Worm (Caenorhabditis elegans) whole organism, L4/young adult: Measurements from ENCODE around the gene sea-1.

ENCODE experiments used
- W03F9.2 ChIP-seq: fragments of 150-350 bp; optimal IDR thresholded peaks from 2 replicates; lab custom pipeline; 2014; ENCODE audit warnings: missing biosample characterization, missing genetic modification characterization
- dao-5 ChIP-seq: sonication (generic microtip); optimal IDR thresholded peaks from 2 replicates; lab custom pipeline; 2016; ENCODE audit warnings: missing genotype, missing genetic modification characterization, moderate library complexity, missing compliant biosample characterization
- him-1 ChIP-seq: sonication (generic microtip); optimal IDR thresholded peaks from 2 replicates; lab custom pipeline; 2016; ENCODE audit warnings: missing genotype, missing genetic modification reagents, missing genetic modification characterization, missing compliant biosample characterization

The sea-1 gene

DNA sequence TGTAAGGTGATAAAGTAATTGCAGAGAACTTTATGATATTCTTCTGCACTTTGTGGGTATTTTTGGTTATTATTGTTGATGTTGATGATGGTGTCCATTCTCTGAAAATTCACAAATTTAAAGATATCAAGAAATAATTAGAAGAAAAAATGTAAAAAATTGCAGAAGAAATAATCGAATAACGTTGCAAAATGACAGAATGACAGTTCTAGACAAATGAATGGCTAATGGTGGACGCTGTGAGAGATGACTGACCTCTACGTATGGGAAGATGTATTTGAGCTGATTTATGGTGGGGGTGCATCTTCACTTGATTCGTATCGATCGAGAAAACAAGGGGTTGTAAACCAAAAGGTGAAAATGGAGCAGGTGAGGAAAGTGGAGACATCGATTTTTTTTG lies at the start of gene sea-1:
Gene sea-1 (minus strand): TSS at position 101 of the 400 bp plus-strand sequence.
- no peak for TF ChIP-seq W03F9.2 (tag; lab: Kevin White, UChicago)
- TF ChIP-seq dao-5 (tag; lab: Kevin White, UChicago), result no peak
- no peak for TF ChIP-seq him-1 (tag; lab: Kevin White, UChicago)

ce11 chrII:3721016-3721415 lies 47.6 kb upstream of the sea-1 start, which contains the start of gene C46E10.3:
C46E10.3 (plus strand) TSS chrII:3721316.
- no peak for TF ChIP-seq W03F9.2 (tag; lab: Kevin White, UChicago)
- no peak for TF ChIP-seq dao-5 (tag; lab: Kevin White, UChicago)
- no peak for TF ChIP-seq him-1 (tag; lab: Kevin White, UChicago)

- TF ChIP-seq dao-5 (tag; lab: Kevin White, UChicago) (no peak), W03F9.2 (tag; lab: Kevin White, UChicago) (no peak), him-1 (tag; lab: Kevin White, UChicago) (no peak)
These were observed 43.6 kb upstream of the sea-1 start, which contains the start of gene fbxc-52 for ce11 chrII:3716961-3717360. fbxc-52 (plus strand) TSS chrII:3717261.

DNA sequence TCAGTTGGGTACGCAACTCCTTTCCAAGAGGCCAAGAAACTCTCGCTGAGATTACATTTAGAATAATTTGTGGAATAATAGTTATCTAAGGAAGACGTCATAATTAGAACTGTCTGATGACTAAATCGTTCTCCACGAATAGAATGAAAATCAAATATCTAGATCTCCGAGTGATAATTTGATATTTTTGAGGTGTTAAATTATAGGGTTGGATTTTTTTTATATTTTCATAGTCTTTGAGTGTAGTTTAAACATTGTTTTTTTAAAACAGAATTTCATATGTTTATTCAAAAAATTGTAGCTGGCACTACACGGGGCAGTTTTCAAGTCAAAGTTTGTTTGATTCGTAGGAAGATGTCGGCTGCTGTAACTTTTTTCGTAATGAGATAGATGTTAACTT lies 43.1 kb upstream of the sea-1 start, which contains the start of gene srh-99:
Gene srh-99 (minus strand): TSS at position 101 of the 400 bp plus-strand sequence.
- TF ChIP-seq W03F9.2 (tag; lab: Kevin White, UChicago), result no peak

DNA sequence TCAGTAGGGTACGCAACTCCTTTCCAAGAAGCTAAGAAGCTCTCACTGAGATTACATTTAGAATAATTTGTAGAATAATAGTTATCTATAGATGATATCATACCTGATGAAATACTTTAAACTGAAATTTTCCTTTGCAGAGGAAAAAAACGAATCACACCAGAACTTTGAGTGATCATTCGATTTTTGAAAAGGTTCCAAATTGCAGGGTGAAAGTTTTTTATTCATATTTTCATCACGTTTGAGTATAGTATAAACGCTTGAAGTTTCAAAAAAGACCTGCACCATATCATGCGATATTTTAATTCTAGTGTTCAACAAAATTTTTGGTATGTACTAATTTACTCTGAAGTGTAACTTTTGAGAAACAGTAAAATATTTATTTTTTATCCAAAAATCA lies 41.2 kb upstream of the sea-1 start, which contains the start of gene srh-100:
Gene srh-100 (minus strand): TSS at position 101 of the 400 bp plus-strand sequence.
- no peak for TF ChIP-seq him-1 (tag; lab: Kevin White, UChicago)
- TF ChIP-seq dao-5 (tag; lab: Kevin White, UChicago), result no peak
- TF ChIP-seq W03F9.2 (tag; lab: Kevin White, UChicago), result no peak

ce11 chrII:3711047-3711446 lies 37.7 kb upstream of the sea-1 start, which contains the start of gene fbxc-53:
fbxc-53 (plus strand) TSS chrII:3711291.
- TF ChIP-seq him-1 (tag; lab: Kevin White, UChicago) (no peak), dao-5 (tag; lab: Kevin White, UChicago) (no peak), W03F9.2 (tag; lab: Kevin White, UChicago) (no peak)

ce11 chrII:3709255-3709654 lies 35.9 kb upstream of the sea-1 start, which contains the start of gene srx-110:
srx-110 (plus strand) TSS chrII:3709555.
- TF ChIP-seq dao-5 (tag; lab: Kevin White, UChicago), result no peak

- TF ChIP-seq dao-5 (tag; lab: Kevin White, UChicago) (no peak), him-1 (tag; lab: Kevin White, UChicago) (no peak), W03F9.2 (tag; lab: Kevin White, UChicago) (no peak)
These were observed 31.9 kb upstream of the sea-1 start, which contains the start of gene srx-108 for ce11 chrII:3705320-3705719. srx-108 (plus strand) TSS chrII:3705620.

DNA sequence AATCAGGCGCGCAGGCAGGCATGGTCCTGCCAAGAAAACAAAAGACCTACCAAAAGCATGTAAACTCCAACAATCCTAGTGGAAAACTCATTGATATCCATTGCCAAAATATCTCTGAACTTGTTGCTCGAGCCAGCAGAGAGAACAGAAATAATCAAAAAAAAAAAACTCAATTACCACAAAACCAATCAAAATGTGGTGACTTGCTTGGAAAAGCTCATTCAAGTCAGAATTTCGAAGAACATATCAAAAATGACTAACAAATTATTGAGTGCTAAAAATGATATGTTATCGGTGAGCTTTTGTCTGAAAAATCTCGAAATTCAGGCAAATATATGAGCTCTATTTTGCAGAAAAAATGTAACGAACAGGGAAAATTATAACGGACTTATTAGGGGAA lies 27.9 kb upstream of the sea-1 start, which contains the start of gene srx-105:
Gene srx-105 (minus strand): TSS at position 101 of the 400 bp plus-strand sequence.
- TF ChIP-seq dao-5 (tag; lab: Kevin White, UChicago) (no peak), W03F9.2 (tag; lab: Kevin White, UChicago) (no peak), him-1 (tag; lab: Kevin White, UChicago) (no peak)

ce11 chrII:3699591-3699990 lies 26.2 kb upstream of the sea-1 start, which contains the start of gene srx-104:
srx-104 (minus strand) TSS chrII:3699691.
- TF ChIP-seq W03F9.2 (tag; lab: Kevin White, UChicago) (no peak), him-1 (tag; lab: Kevin White, UChicago) (no peak), dao-5 (tag; lab: Kevin White, UChicago) (no peak)

- no peak for TF ChIP-seq W03F9.2 (tag; lab: Kevin White, UChicago)
- no peak for TF ChIP-seq him-1 (tag; lab: Kevin White, UChicago)
- no peak for TF ChIP-seq dao-5 (tag; lab: Kevin White, UChicago)
These were observed 21.3 kb upstream of the sea-1 start, which contains the start of gene srx-102 for ce11 chrII:3694664-3695063. srx-102 (minus strand) TSS chrII:3694764.

DNA sequence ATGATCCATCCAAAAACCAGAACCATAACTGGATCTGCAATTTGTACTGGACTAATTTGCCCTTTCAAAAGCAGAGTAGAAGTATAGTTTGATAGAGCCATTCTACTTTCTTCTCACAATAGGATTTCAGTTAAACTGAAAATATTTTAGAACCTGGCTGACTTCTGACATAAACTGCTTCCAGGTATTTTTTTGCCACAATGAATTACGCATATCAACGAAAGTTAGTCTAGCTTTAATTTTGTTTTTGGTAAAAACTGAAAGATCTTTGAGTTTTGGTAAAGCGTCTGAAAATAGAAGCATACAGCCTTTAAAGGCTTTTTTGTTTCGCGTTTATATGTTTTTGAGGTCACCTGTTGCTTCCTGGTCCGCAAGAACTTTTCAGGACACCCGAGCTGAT lies 17.3 kb upstream of the sea-1 start, which contains the start of gene srx-101:
Gene srx-101 (minus strand): TSS at position 101 of the 400 bp plus-strand sequence.
- TF ChIP-seq dao-5 (tag; lab: Kevin White, UChicago), result no peak

ce11 chrII:3688333-3688732 lies 14.9 kb upstream of the sea-1 start, which contains the start of gene ifas-1:
ifas-1 (minus strand) TSS chrII:3688719.
- TF ChIP-seq dao-5 (tag; lab: Kevin White, UChicago) (no peak), him-1 (tag; lab: Kevin White, UChicago) (no peak), W03F9.2 (tag; lab: Kevin White, UChicago) (no peak)

DNA sequence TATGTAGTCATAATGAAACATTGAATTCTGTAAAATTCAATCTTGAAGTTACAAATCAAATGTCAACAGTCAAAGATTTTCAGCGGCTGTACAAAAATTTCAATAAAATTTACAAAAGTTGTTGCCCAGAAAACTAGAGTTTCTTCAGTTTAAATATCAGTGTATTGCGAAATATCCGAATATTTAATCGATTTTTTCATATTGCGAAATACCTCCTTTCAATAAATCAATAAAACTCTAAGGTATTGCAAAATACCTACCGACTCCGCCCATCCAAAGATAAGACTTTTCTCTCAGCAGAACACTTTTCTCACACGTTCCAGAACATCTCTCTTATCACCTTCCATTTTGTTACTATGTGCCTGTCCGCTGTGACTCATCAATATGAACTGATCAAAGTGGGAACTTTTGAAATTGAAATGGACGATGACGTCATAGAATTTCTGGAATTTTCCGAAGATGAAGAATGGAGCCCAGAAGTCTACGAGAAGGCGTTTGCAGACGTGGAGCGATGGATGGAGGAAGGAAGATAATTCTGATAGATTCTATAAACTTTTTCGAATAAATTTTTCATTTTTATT lies 11.2 kb upstream of the sea-1 start:
- TF ChIP-seq him-1 (tag; lab: Kevin White, UChicago) (no peak), W03F9.2 (tag; lab: Kevin White, UChicago) (no peak), dao-5 (tag; lab: Kevin White, UChicago) (no peak)
